Worm (Caenorhabditis elegans) whole organism, L2 larva: Measurements from ENCODE around the gene mre-11.

Experiments used
- C34F6.9 ChIP-seq: fragments of 150-350 bp; optimal IDR thresholded peaks from 2 replicates; lab custom pipeline; 2014; ENCODE audit warnings: missing biosample characterization, missing genetic modification characterization
- F13H6.1 ChIP-seq: sonication (generic microtip); optimal IDR thresholded peaks from 2 replicates; lab custom pipeline; 2016; ENCODE audit warnings: missing genetic modification characterization, missing compliant biosample characterization
- R02D3.7 ChIP-seq: fragments of 150-350 bp; optimal IDR thresholded peaks from 2 replicates; lab custom pipeline; 2014; ENCODE audit warnings: missing biosample characterization, missing genetic modification characterization
- Y55F3AM.14 ChIP-seq: fragments of 200-800 bp; sonication (Bioruptor generic); optimal IDR thresholded peaks from 2 replicates; lab custom pipeline; 2018; ENCODE audit warnings: mild to moderate bottlenecking, missing genetic modification characterization, missing compliant biosample characterization
- ZK546.5 ChIP-seq: sonication (generic microtip); optimal IDR thresholded peaks from 2 replicates; lab custom pipeline; 2017; ENCODE audit warnings: missing biosample characterization, missing genetic modification characterization
- aly-2 ChIP-seq: fragments of 150-350 bp; optimal IDR thresholded peaks from 2 replicates; lab custom pipeline; 2014; ENCODE audit warnings: missing biosample characterization, missing genetic modification characterization
- ama-1 ChIP-seq: fragments of 150-350 bp; optimal IDR thresholded peaks from 2 replicates; lab custom pipeline; 2018; ENCODE audit warnings: inconsistent platforms
- blmp-1 ChIP-seq: sonication (generic microtip); optimal IDR thresholded peaks from 2 replicates; lab custom pipeline; 2017; ENCODE audit warnings: missing genetic modification characterization, mild to moderate bottlenecking, missing compliant biosample characterization, antibody characterized with exemption, moderate library complexity; ENCODE audit not compliant: insufficient read depth
- ceh-82 ChIP-seq: fragments of 150-350 bp; optimal IDR thresholded peaks from 2 replicates; lab custom pipeline; 2014; ENCODE audit warnings: missing biosample characterization, missing genetic modification characterization
- crh-2 ChIP-seq: sonication (generic microtip); optimal IDR thresholded peaks from 2 replicates; lab custom pipeline; 2017; ENCODE audit warnings: missing biosample characterization, missing genetic modification characterization
- dmd-4 ChIP-seq: sonication (generic microtip); optimal IDR thresholded peaks from 2 replicates; lab custom pipeline; 2017; ENCODE audit warnings: missing biosample characterization, missing genetic modification characterization
- egl-27 ChIP-seq: sonication (generic microtip); optimal IDR thresholded peaks from 3 replicates; lab custom pipeline; 2017; ENCODE audit warnings: missing biosample characterization, missing genetic modification reagents, missing genetic modification characterization
- elt-1 ChIP-seq: fragments of 150-350 bp; optimal IDR thresholded peaks from 2 replicates; lab custom pipeline; 2014; ENCODE audit warnings: missing biosample characterization, missing genetic modification characterization
- elt-3 ChIP-seq: sonication (generic microtip); optimal IDR thresholded peaks from 2 replicates; lab custom pipeline; 2017; ENCODE audit warnings: missing biosample characterization, missing genetic modification characterization
- fos-1 ChIP-seq: fragments of 150-350 bp; optimal IDR thresholded peaks from 2 replicates; lab custom pipeline; 2014; ENCODE audit warnings: missing biosample characterization, missing genetic modification characterization
- lin-11 ChIP-seq: fragments of 150-350 bp; sonication (generic microtip); optimal IDR thresholded peaks from 2 replicates; lab custom pipeline; 2014; ENCODE audit warnings: missing biosample characterization, missing genetic modification characterization, inconsistent platforms, mixed read lengths
- lin-13 ChIP-seq: fragments of 150-350 bp; optimal IDR thresholded peaks from 2 replicates; lab custom pipeline; 2014; ENCODE audit warnings: missing biosample characterization, missing genetic modification reagents, missing genetic modification characterization
- lin-39 ChIP-seq: fragments of 150-350 bp; optimal IDR thresholded peaks from 2 replicates; lab custom pipeline; 2014; ENCODE audit warnings: missing biosample characterization, missing genetic modification reagents, missing genetic modification characterization
- lsy-2 ChIP-seq, 2 experiments: fragments of 150-350 bp in 1 of 2; sonication (generic microtip) in 1 of 2; optimal IDR thresholded peaks; 2 replicates each; lab custom pipeline; 2014 to 2017; ENCODE audit warnings: missing biosample characterization in 2 of 2, missing genetic modification characterization in 2 of 2
- mab-5 ChIP-seq: fragments of 150-350 bp; optimal IDR thresholded peaks from 2 replicates; lab custom pipeline; 2014; ENCODE audit warnings: missing biosample characterization, missing genetic modification characterization
- mdl-1 ChIP-seq, 2 experiments: fragments of 150-350 bp in 1 of 2; sonication (generic microtip) in 1 of 2; optimal IDR thresholded peaks; 2 replicates each; lab custom pipeline; 2017; ENCODE audit warnings: missing biosample characterization in 2 of 2, missing genetic modification characterization in 2 of 2
- nhr-10 ChIP-seq: sonication (generic microtip); optimal IDR thresholded peaks from 2 replicates; lab custom pipeline; 2017; ENCODE audit warnings: missing biosample characterization, missing genetic modification characterization
- nhr-11 ChIP-seq: fragments of 150-350 bp; optimal IDR thresholded peaks from 2 replicates; lab custom pipeline; 2014; ENCODE audit warnings: missing biosample characterization, missing genetic modification characterization
- nhr-12 ChIP-seq: fragments of 150-350 bp; optimal IDR thresholded peaks from 2 replicates; lab custom pipeline; 2014; ENCODE audit warnings: missing biosample characterization, missing genetic modification characterization
- nhr-129 ChIP-seq: fragments of 150-350 bp; optimal IDR thresholded peaks from 2 replicates; lab custom pipeline; 2014; ENCODE audit warnings: missing biosample characterization, missing genetic modification characterization
- nhr-21 ChIP-seq: fragments of 150-350 bp; optimal IDR thresholded peaks from 2 replicates; lab custom pipeline; 2014; ENCODE audit warnings: missing biosample characterization, missing genetic modification characterization
- nhr-23 ChIP-seq: fragments of 150-350 bp; optimal IDR thresholded peaks from 2 replicates; lab custom pipeline; 2014; ENCODE audit warnings: missing biosample characterization, missing genetic modification reagents, missing genetic modification characterization
- nhr-237 ChIP-seq: fragments of 150-350 bp; optimal IDR thresholded peaks from 2 replicates; lab custom pipeline; 2014; ENCODE audit warnings: missing biosample characterization, missing genetic modification characterization
- nhr-25 ChIP-seq: fragments of 150-350 bp; sonication (generic microtip); optimal IDR thresholded peaks from 3 replicates; lab custom pipeline; 2014; ENCODE audit warnings: missing biosample characterization, missing genetic modification characterization
- nhr-6 ChIP-seq: fragments of 150-350 bp; optimal IDR thresholded peaks from 2 replicates; lab custom pipeline; 2014; ENCODE audit warnings: missing biosample characterization, missing genetic modification characterization
- nhr-77 ChIP-seq: fragments of 150-350 bp; optimal IDR thresholded peaks from 2 replicates; lab custom pipeline; 2014; ENCODE audit warnings: missing biosample characterization, missing genetic modification characterization
- peb-1 ChIP-seq: fragments of 150-350 bp; optimal IDR thresholded peaks from 2 replicates; lab custom pipeline; 2014; ENCODE audit warnings: missing biosample characterization, missing genetic modification characterization
- sem-4 ChIP-seq: fragments of 150-350 bp; optimal IDR thresholded peaks from 2 replicates; lab custom pipeline; 2014; ENCODE audit warnings: missing biosample characterization, missing genetic modification reagents, missing genetic modification characterization
- skn-1 ChIP-seq: sonication (generic microtip); optimal IDR thresholded peaks from 2 replicates; lab custom pipeline; 2017; ENCODE audit warnings: missing biosample characterization, missing genetic modification characterization
- sma-3 ChIP-seq: sonication (generic microtip); optimal IDR thresholded peaks from 2 replicates; lab custom pipeline; 2016; ENCODE audit warnings: missing genetic modification reagents, missing genetic modification characterization, missing compliant biosample characterization
- sma-9 ChIP-seq, 2 experiments: fragments of 150-350 bp in 1 of 2; sonication (generic microtip) in 1 of 2; optimal IDR thresholded peaks; 2 replicates each; lab custom pipeline; 2014 to 2016; ENCODE audit warnings: missing genetic modification characterization in 2 of 2, mild to moderate bottlenecking in 1 of 2, missing biosample characterization in 1 of 2, missing compliant biosample characterization in 1 of 2, missing genetic modification reagents in 1 of 2, moderate library complexity in 1 of 2
- snpc-4 ChIP-seq: fragments of 150-350 bp; optimal IDR thresholded peaks from 2 replicates; lab custom pipeline; 2014; ENCODE audit warnings: missing biosample characterization, missing genetic modification characterization
- unc-39 ChIP-seq: fragments of 150-350 bp; optimal IDR thresholded peaks from 2 replicates; lab custom pipeline; 2014; ENCODE audit warnings: missing biosample characterization, missing genetic modification characterization
- unc-55 ChIP-seq: fragments of 150-350 bp; sonication (generic microtip); optimal IDR thresholded peaks from 3 replicates; lab custom pipeline; 2014; ENCODE audit warnings: missing biosample characterization, missing genetic modification reagents, missing genetic modification characterization
- unc-62 ChIP-seq: fragments of 150-350 bp; optimal IDR thresholded peaks from 2 replicates; lab custom pipeline; 2014; ENCODE audit warnings: missing biosample characterization, missing genetic modification reagents, missing genetic modification characterization
- zag-1 ChIP-seq: fragments of 150-350 bp; optimal IDR thresholded peaks from 2 replicates; lab custom pipeline; 2014; ENCODE audit warnings: missing biosample characterization, missing genetic modification characterization
- ztf-1 ChIP-seq: fragments of 200-800 bp; sonication (Bioruptor generic); conservative IDR thresholded peaks from 2 replicates; pipeline ENCODE4 v1.3.6; 2022; ENCODE audit warnings: missing genetic modification characterization, missing compliant biosample characterization
- ztf-11 ChIP-seq: sonication (generic microtip); optimal IDR thresholded peaks from 2 replicates; lab custom pipeline; 2017; ENCODE audit warnings: missing biosample characterization, missing genetic modification characterization

mre-11 gene

ce11 chrV:10722595-10722994, 14.1 kb downstream of the mre-11 start:
- TF ChIP-seq ceh-82 (tag; lab: Kevin White, UChicago) = no peak
- peak; percentile 59 for TF ChIP-seq nhr-25 (tag; lab: Kevin White, UChicago)
- TF ChIP-seq R02D3.7 (tag; lab: Kevin White, UChicago) = no peak
- peak; percentile 42 for TF ChIP-seq nhr-129 (tag; lab: Kevin White, UChicago)
- TF ChIP-seq skn-1 = no peak
- no peak for TF ChIP-seq elt-3 (tag; lab: Kevin White, UChicago)
- TF ChIP-seq sma-9 (GFP tag; optimal IDR thresholded peaks at IDR 0.05; lab: Kevin White, UChicago) = peak; percentile 40
- TF ChIP-seq sma-9 (tag; optimal IDR thresholded peaks at IDR 0.05; lab: Kevin White, UChicago) = no peak
- no peak for TF ChIP-seq egl-27 (tag; lab: Kevin White, UChicago)
- no peak for TF ChIP-seq peb-1 (tag; lab: Kevin White, UChicago)
- TF ChIP-seq unc-62 (GFP tag; lab: Kevin White, UChicago) = no peak
- TF ChIP-seq dmd-4 (tag; lab: Kevin White, UChicago) = no peak
- no peak for TF ChIP-seq nhr-10
- no peak for TF ChIP-seq mab-5 (tag; lab: Kevin White, UChicago)
- TF ChIP-seq nhr-23 (tag; lab: Kevin White, UChicago) = no peak
- TF ChIP-seq elt-1 = no peak
- TF ChIP-seq nhr-21 = no peak
- TF ChIP-seq ZK546.5 (tag; lab: Kevin White, UChicago) = no peak
- no peak for TF ChIP-seq unc-39 (tag; lab: Kevin White, UChicago)
- no peak for TF ChIP-seq nhr-6
- TF ChIP-seq fos-1 (tag; lab: Kevin White, UChicago) = no peak

DNA sequence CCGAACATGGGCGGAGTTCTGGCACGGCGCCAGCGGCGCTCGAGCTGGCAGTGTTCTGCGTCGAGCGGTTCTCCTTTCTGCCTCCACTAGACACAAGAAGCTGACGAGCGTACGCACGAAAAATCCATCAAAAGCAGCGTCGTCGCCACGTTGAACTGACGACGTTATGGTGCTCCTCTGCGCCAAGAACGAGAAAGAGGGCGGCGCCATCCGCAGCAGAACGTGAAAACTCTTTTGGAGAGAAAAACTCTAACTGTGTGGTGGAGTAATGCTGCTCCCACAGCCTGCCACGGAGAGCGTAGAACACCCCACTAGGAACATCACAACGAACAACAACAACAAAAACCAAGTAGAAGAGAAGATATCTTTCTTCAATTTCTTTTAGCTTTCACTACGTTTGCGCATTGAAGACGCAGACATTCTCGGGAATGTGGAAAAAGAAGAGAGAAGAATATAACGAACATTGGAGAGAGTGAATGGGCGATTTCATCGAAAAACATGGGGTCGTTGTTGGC, 14.7 kb downstream of the mre-11 start:
- TF ChIP-seq sem-4 (peak; percentile 70), nhr-12 (tag; lab: Kevin White, UChicago) (no peak), F13H6.1 (tag; lab: Kevin White, UChicago) (peak; percentile 51), C34F6.9 (peak; percentile 55), fos-1 (tag; lab: Kevin White, UChicago) (peak; percentile 23), lin-13 (GFP tag; lab: Kevin White, UChicago) (no peak), nhr-11 (tag; lab: Kevin White, UChicago) (no peak), lsy-2 (tag; optimal IDR thresholded peaks at IDR 0.05; lab: Kevin White, UChicago) (peak in 1 of 2 experiments; percentile 52), ama-1 (lab: Kevin White, UChicago) (no peak), sma-9 (GFP tag; optimal IDR thresholded peaks at IDR 0.05; lab: Kevin White, UChicago) (peak; percentile 88), sma-9 (tag; optimal IDR thresholded peaks at IDR 0.05; lab: Kevin White, UChicago) (no peak), mdl-1 (tag; optimal IDR thresholded peaks at IDR 0.05; lab: Kevin White, UChicago) (peak in 1 of 2 experiments; percentile 47), nhr-129 (tag; lab: Kevin White, UChicago) (peak; percentile 29), crh-2 (peak; percentile 8), blmp-1 (peak; percentile 90), egl-27 (tag; lab: Kevin White, UChicago) (peak; percentile 13), lin-11 (tag; lab: Kevin White, UChicago) (peak; percentile 32), snpc-4 (tag; lab: Kevin White, UChicago) (no peak), zag-1 (tag; lab: Kevin White, UChicago) (peak; percentile 56), mab-5 (tag; lab: Kevin White, UChicago) (no peak), R02D3.7 (tag; lab: Kevin White, UChicago) (no peak), Y55F3AM.14 (GFP tag; lab: Kevin White, UChicago) (peak; percentile 65), lin-39 (no peak), elt-1 (no peak), nhr-21 (no peak), unc-55 (peak; percentile 32), sma-3 (GFP tag; lab: Kevin White, UChicago) (no peak)

DNA sequence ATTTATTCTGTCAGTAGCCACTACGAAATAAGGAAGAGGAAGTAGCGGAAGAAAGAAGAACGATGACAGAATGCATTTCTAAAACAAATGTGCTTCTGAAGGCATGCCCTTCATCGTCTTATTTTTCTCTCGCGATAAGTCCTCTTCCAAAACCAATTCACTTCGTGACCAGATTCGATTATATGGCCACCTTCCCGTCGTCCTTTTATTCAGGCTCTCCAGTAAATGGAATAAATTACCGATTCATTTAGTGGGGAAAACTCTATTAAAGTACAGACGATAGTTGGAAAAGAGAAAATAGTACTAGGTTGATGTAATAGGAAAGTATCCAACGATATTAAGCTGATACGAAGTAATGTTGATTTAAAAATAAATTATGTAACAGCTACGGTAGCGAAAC, 15.4 kb downstream of the mre-11 start:
- TF ChIP-seq lin-13 (GFP tag; lab: Kevin White, UChicago) = no peak
- TF ChIP-seq nhr-237 (tag; lab: Kevin White, UChicago) = no peak
- TF ChIP-seq nhr-25 (tag; lab: Kevin White, UChicago) = no peak
- TF ChIP-seq unc-55 = peak; percentile 41
- TF ChIP-seq ztf-11 (tag; lab: Kevin White, UChicago) = no peak
- TF ChIP-seq ztf-1 = no peak
- TF ChIP-seq nhr-77 (tag; lab: Kevin White, UChicago) = no peak
- no peak for TF ChIP-seq sem-4
- no peak for TF ChIP-seq nhr-10
- TF ChIP-seq nhr-6 = no peak
- TF ChIP-seq sma-9 (GFP tag; optimal IDR thresholded peaks at IDR 0.05; lab: Kevin White, UChicago) = peak; percentile 45
- no peak for TF ChIP-seq sma-9 (tag; optimal IDR thresholded peaks at IDR 0.05; lab: Kevin White, UChicago)
- no peak for TF ChIP-seq aly-2 (tag; lab: Kevin White, UChicago)
- TF ChIP-seq egl-27 (tag; lab: Kevin White, UChicago) = no peak
- TF ChIP-seq, all 48 proteins: peak for 2
